Fruit fly (Drosophila melanogaster) whole organism, embryonic: ENCODE results near the gene Rcd2.
A peak's percentile ranks its signal among the peaks of the same experiment; 100 is the strongest.

Source experiments
- Asciz ChIP-seq: fragments of 200-800 bp; sonication (Bioruptor generic); optimal IDR thresholded peaks from 2 replicates; lab custom pipeline; 2017; ENCODE audit warnings: missing biosample characterization, mild to moderate bottlenecking, missing genetic modification characterization, missing genetic modification reagents
- Atf6 ChIP-seq: fragments of 200-800 bp; sonication (Bioruptor generic); IDR thresholded peaks from 2 replicates; pipeline ENCODE4 v1.3.6; 2022; ENCODE audit warnings: missing biosample characterization, missing genetic modification characterization
- B-H2 ChIP-seq: fragments of 200-800 bp; sonication (Bioruptor generic); optimal IDR thresholded peaks from 2 replicates; lab custom pipeline; 2018; ENCODE audit warnings: missing biosample characterization, mild to moderate bottlenecking, missing genetic modification characterization
- Blimp-1 ChIP-seq: fragments of 200-800 bp; sonication (Bioruptor generic); optimal IDR thresholded peaks from 3 replicates; lab custom pipeline; 2018; ENCODE audit warnings: missing biosample characterization, missing genetic modification characterization, mild to moderate bottlenecking, moderate library complexity, missing genetic modification reagents
- CG10654 ChIP-seq: fragments of 200-800 bp; sonication (Bioruptor generic); optimal IDR thresholded peaks from 2 replicates; lab custom pipeline; 2016; ENCODE audit warnings: missing biosample characterization, missing genetic modification characterization
- CG12659 ChIP-seq: fragments of 200-800 bp; sonication (Bioruptor generic); optimal IDR thresholded peaks from 3 replicates; lab custom pipeline; 2017; ENCODE audit warnings: mild to moderate bottlenecking, missing biosample characterization, missing genetic modification reagents, missing genetic modification characterization
- CG13424 ChIP-seq: fragments of 200-800 bp; sonication (Bioruptor generic); optimal IDR thresholded peaks from 2 replicates; lab custom pipeline; 2019; ENCODE audit warnings: missing biosample characterization, mild to moderate bottlenecking, missing genetic modification characterization, moderate library complexity
- CG13894 ChIP-seq: fragments of 200-800 bp; sonication (Bioruptor generic); optimal IDR thresholded peaks from 3 replicates; lab custom pipeline; 2018; ENCODE audit warnings: missing biosample characterization, mild to moderate bottlenecking, missing genetic modification characterization, moderate library complexity
- CG14014 ChIP-seq: fragments of 200-800 bp; sonication (Bioruptor generic); IDR thresholded peaks from 2 replicates; pipeline ENCODE4 v1.3.6; 2022; ENCODE audit warnings: missing biosample characterization, missing genetic modification characterization
- CG15696 ChIP-seq: fragments of 200-800 bp; sonication (Bioruptor generic); optimal IDR thresholded peaks from 2 replicates; lab custom pipeline; 2019; ENCODE audit warnings: missing biosample characterization, mild to moderate bottlenecking, missing genetic modification characterization, moderate library complexity
- CG1603 ChIP-seq: fragments of 200-800 bp; sonication (Bioruptor generic); optimal IDR thresholded peaks from 2 replicates; lab custom pipeline; 2019; ENCODE audit warnings: missing biosample characterization, mild to moderate bottlenecking, missing genetic modification characterization, moderate library complexity
- CG17359 ChIP-seq: fragments of 200-800 bp; sonication (Bioruptor generic); optimal IDR thresholded peaks from 3 replicates; lab custom pipeline; 2018; ENCODE audit warnings: missing biosample characterization, mild to moderate bottlenecking, missing genetic modification characterization, moderate library complexity
- CG17385 ChIP-seq: fragments of 200-800 bp; sonication (Bioruptor generic); optimal IDR thresholded peaks from 3 replicates; lab custom pipeline; 2018; ENCODE audit warnings: missing biosample characterization, mild to moderate bottlenecking, missing genetic modification characterization
- CG17612 ChIP-seq: fragments of 200-800 bp; sonication (Bioruptor generic); IDR thresholded peaks from 2 replicates; pipeline ENCODE4 v1.3.6; 2022; ENCODE audit warnings: missing biosample characterization, missing genetic modification characterization
- CG18011 ChIP-seq: fragments of 200-800 bp; sonication (Bioruptor generic); optimal IDR thresholded peaks from 2 replicates; lab custom pipeline; 2017; ENCODE audit warnings: missing biosample characterization, missing genetic modification characterization, mild to moderate bottlenecking, moderate library complexity, missing genotype
- CG1832 ChIP-seq: fragments of 200-800 bp; sonication (Bioruptor generic); optimal IDR thresholded peaks from 2 replicates; lab custom pipeline; 2017; ENCODE audit warnings: missing biosample characterization, mild to moderate bottlenecking, missing genetic modification characterization, inconsistent platforms
- CG2678 ChIP-seq: fragments of 200-800 bp; sonication (Bioruptor generic); optimal IDR thresholded peaks from 3 replicates; lab custom pipeline; 2019; ENCODE audit warnings: missing biosample characterization, mild to moderate bottlenecking, missing genetic modification characterization, moderate library complexity
- CG30403 ChIP-seq: fragments of 200-800 bp; sonication (Bioruptor generic); optimal IDR thresholded peaks from 3 replicates; lab custom pipeline; 2016; ENCODE audit warnings: missing biosample characterization, missing genetic modification characterization
- CG32767 ChIP-seq: fragments of 200-800 bp; sonication (Bioruptor generic); IDR thresholded peaks from 2 replicates; pipeline ENCODE4 v1.3.6; 2022; ENCODE audit warnings: missing biosample characterization, missing genetic modification characterization
- CG33213 ChIP-seq: fragments of 200-800 bp; sonication (Bioruptor generic); optimal IDR thresholded peaks from 3 replicates; lab custom pipeline; 2016; ENCODE audit warnings: missing biosample characterization, missing genetic modification characterization
- CG3838 ChIP-seq: fragments of 200-800 bp; sonication (Bioruptor generic); optimal IDR thresholded peaks from 3 replicates; lab custom pipeline; 2016; ENCODE audit warnings: missing biosample characterization, missing genetic modification characterization
- CG3995 ChIP-seq: fragments of 200-800 bp; sonication (Bioruptor generic); optimal IDR thresholded peaks from 3 replicates; lab custom pipeline; 2016; ENCODE audit warnings: missing biosample characterization, missing genetic modification characterization
- CG42726 ChIP-seq: fragments of 200-800 bp; sonication (Bioruptor generic); IDR thresholded peaks from 2 replicates; pipeline ENCODE4 v1.3.6; 2022; ENCODE audit warnings: missing biosample characterization, missing genetic modification characterization; ENCODE audit not compliant: partially characterized antibody
- CG4282 ChIP-seq: fragments of 200-800 bp; sonication (Bioruptor generic); optimal IDR thresholded peaks from 2 replicates; lab custom pipeline; 2016; ENCODE audit warnings: missing biosample characterization, missing genetic modification characterization
- CG4328 ChIP-seq: fragments of 200-800 bp; sonication (Bioruptor generic); optimal IDR thresholded peaks from 3 replicates; lab custom pipeline; 2017; ENCODE audit warnings: missing biosample characterization, missing genetic modification reagents, missing genetic modification characterization
- CG43689 ChIP-seq: fragments of 200-800 bp; sonication (Bioruptor generic); IDR thresholded peaks from 2 replicates; pipeline ENCODE4 v1.3.6; 2022; ENCODE audit warnings: missing biosample characterization, missing genetic modification characterization
- CG6175 ChIP-seq: fragments of 200-800 bp; sonication (Bioruptor generic); IDR thresholded peaks from 3 replicates; pipeline ENCODE4 v1.3.6; 2022; ENCODE audit warnings: missing biosample characterization, missing genetic modification characterization
- CG7372 ChIP-seq: fragments of 200-800 bp; sonication (Bioruptor generic); IDR thresholded peaks from 2 replicates; pipeline ENCODE4 v1.3.6; 2022; ENCODE audit warnings: missing biosample characterization, missing genetic modification characterization
- CHES-1-like ChIP-seq: fragments of 200-800 bp; sonication (Bioruptor generic); optimal IDR thresholded peaks from 2 replicates; lab custom pipeline; 2016; ENCODE audit warnings: missing biosample characterization, missing genetic modification characterization
- CTCF ChIP-seq: fragments of 200-800 bp; sonication (Bioruptor generic); optimal IDR thresholded peaks from 2 replicates; lab custom pipeline; 2017; ENCODE audit warnings: missing biosample characterization, mild to moderate bottlenecking, missing genetic modification characterization, moderate library complexity
- Drgx ChIP-seq: fragments of 200-800 bp; sonication (Bioruptor generic); IDR thresholded peaks from 2 replicates; pipeline ENCODE4 v1.3.6; 2022; ENCODE audit warnings: missing biosample characterization, missing genetic modification characterization
- Eip74EF ChIP-seq, 2 experiments: fragments of 200-800 bp in 1 of 2; fragments of >200 bp in 1 of 2; sonication (Bioruptor generic) in 1 of 2; optimal IDR thresholded peaks; 2 replicates each; lab custom pipeline; 2017 to 2019; ENCODE audit warnings: missing biosample characterization in 2 of 2, missing genetic modification characterization in 2 of 2, mild to moderate bottlenecking in 1 of 2, moderate library complexity in 1 of 2
- Fer2 ChIP-seq: fragments of 200-800 bp; sonication (Bioruptor generic); optimal IDR thresholded peaks from 2 replicates; lab custom pipeline; 2018; ENCODE audit warnings: missing biosample characterization, mild to moderate bottlenecking, missing genetic modification characterization, moderate library complexity
- Hmx ChIP-seq: fragments of 200-800 bp; sonication (Bioruptor generic); optimal IDR thresholded peaks from 2 replicates; lab custom pipeline; 2016; ENCODE audit warnings: missing biosample characterization, missing genetic modification characterization
- Neu2 ChIP-seq: fragments of 200-800 bp; sonication (Bioruptor generic); optimal IDR thresholded peaks from 3 replicates; lab custom pipeline; 2016; ENCODE audit warnings: missing biosample characterization, missing genetic modification characterization, borderline replicate concordance
- chn ChIP-seq: fragments of 200-800 bp; sonication (Bioruptor generic); optimal IDR thresholded peaks from 2 replicates; lab custom pipeline; 2016; ENCODE audit warnings: missing biosample characterization, missing genetic modification characterization
- crc ChIP-seq: fragments of 200-800 bp; sonication (Bioruptor generic); optimal IDR thresholded peaks from 2 replicates; lab custom pipeline; 2016; ENCODE audit warnings: missing biosample characterization, missing genetic modification characterization
- disco-r ChIP-seq: fragments of 200-800 bp; sonication (Bioruptor generic); optimal IDR thresholded peaks from 2 replicates; lab custom pipeline; 2016; ENCODE audit warnings: missing biosample characterization, missing genetic modification characterization
- dysf ChIP-seq: fragments of 200-800 bp; sonication (Bioruptor generic); IDR thresholded peaks from 3 replicates; pipeline ENCODE4 v1.3.6; 2022; ENCODE audit warnings: missing biosample characterization, missing genetic modification characterization
- ftz-f1 ChIP-seq: fragments of 200-800 bp; sonication (Bioruptor generic); optimal IDR thresholded peaks from 2 replicates; lab custom pipeline; 2016; ENCODE audit warnings: missing biosample characterization, missing genetic modification characterization
- gfzf ChIP-seq: fragments of 200-800 bp; sonication (Bioruptor generic); optimal IDR thresholded peaks from 2 replicates; lab custom pipeline; 2016; ENCODE audit warnings: missing biosample characterization, mild to moderate bottlenecking, missing genetic modification characterization, moderate library complexity
- hb ChIP-seq: fragments of 200-800 bp; sonication (Bioruptor generic); IDR thresholded peaks from 3 replicates; pipeline ENCODE4 v1.3.6; 2022; ENCODE audit warnings: missing biosample characterization, missing genetic modification characterization; ENCODE audit not compliant: partially characterized antibody
- hbn ChIP-seq: fragments of 200-800 bp; sonication (Bioruptor generic); IDR thresholded peaks from 2 replicates; pipeline ENCODE4 v1.3.6; 2022; ENCODE audit warnings: missing biosample characterization, missing genetic modification characterization; ENCODE audit not compliant: partially characterized antibody
- jumu ChIP-seq: fragments of 200-800 bp; sonication (Bioruptor generic); optimal IDR thresholded peaks from 3 replicates; lab custom pipeline; 2016; ENCODE audit warnings: missing biosample characterization, missing genetic modification characterization
- kay ChIP-seq: fragments of 200-800 bp; sonication (Bioruptor generic); optimal IDR thresholded peaks from 2 replicates; lab custom pipeline; 2016; ENCODE audit warnings: missing biosample characterization, missing genetic modification characterization
- pb ChIP-seq: fragments of 200-800 bp; sonication (Bioruptor generic); optimal IDR thresholded peaks from 3 replicates; lab custom pipeline; 2016; ENCODE audit warnings: missing biosample characterization, missing genetic modification characterization
- row ChIP-seq: fragments of 200-800 bp; sonication (Bioruptor generic); IDR thresholded peaks from 3 replicates; pipeline ENCODE4 v1.3.6; 2022; ENCODE audit warnings: missing biosample characterization, missing genetic modification characterization
- tgo ChIP-seq: fragments of 200-800 bp; sonication (Bioruptor generic); IDR thresholded peaks from 3 replicates; pipeline ENCODE4 v1.3.6; 2022; ENCODE audit warnings: missing biosample characterization, missing genetic modification characterization
- yki ChIP-seq: fragments of >200 bp; optimal IDR thresholded peaks from 3 replicates; lab custom pipeline; 2018

Rcd2 gene

dm6 chr3L:20509121-20509934 is 30.9 kb downstream of the Rcd2 start (continued):
- TF ChIP-seq chn (peak; percentile 35), CG7372 (peak; percentile 53; the same call in 1 of the 2 replicates), kay (no peak), pb (GFP tag; lab: Kevin White, UChicago) (peak; percentile 20), row (GFP tag; lab: Robert Waterston, UW) (peak; percentile 91), CG1603 (tag; lab: Kevin White, UChicago) (no peak), hb (GFP tag; lab: Robert Waterston, UW) (no peak), CG18011 (peak; percentile 31), dysf (GFP tag; lab: Robert Waterston, UW) (peak; percentile 71), CG33213 (GFP tag; lab: Kevin White, UChicago) (peak; percentile 44), CG2678 (tag; lab: Kevin White, UChicago) (peak; percentile 92), CHES-1-like (GFP tag; lab: Kevin White, UChicago) (peak; percentile 77), CG3838 (peak; percentile 34), yki (lab: Kevin White, UChicago) (no peak), CG42726 (no peak), CG6175 (GFP tag; lab: Robert Waterston, UW) (no peak), CG17612 (GFP tag; lab: Robert Waterston, UW) (no peak), gfzf (no peak), ftz-f1 (GFP tag; lab: Kevin White, UChicago) (no peak), CG14014 (GFP tag; lab: Robert Waterston, UW) (no peak), tgo (peak; percentile 54; the same call in 1 of the 3 replicates), Atf6 (GFP tag; lab: Robert Waterston, UW) (peak; percentile 53), CG3995 (GFP tag; lab: Kevin White, UChicago) (peak; percentile 41), Asciz (GFP tag; lab: Kevin White, UChicago) (peak; percentile 85), Hmx (GFP tag; lab: Kevin White, UChicago) (peak; percentile 78), CG30403 (GFP tag; lab: Kevin White, UChicago) (peak; percentile 88), Fer2 (tag; lab: Kevin White, UChicago) (peak; percentile 60), CG10654 (GFP tag; lab: Kevin White, UChicago) (peak; percentile 40), CG4328 (GFP tag; lab: Kevin White, UChicago) (peak; percentile 67), CG12659 (GFP tag; lab: Kevin White, UChicago) (peak; percentile 86), CG15696 (peak; percentile 62), CTCF (GFP tag; lab: Kevin White, UChicago) (no peak), crc (GFP tag; lab: Kevin White, UChicago) (peak; percentile 47), hbn (GFP tag; lab: Robert Waterston, UW) (no peak), CG43689 (GFP tag; lab: Robert Waterston, UW) (no peak), CG1832 (GFP tag; lab: Kevin White, UChicago) (no peak), CG13894 (tag; lab: Kevin White, UChicago) (peak; percentile 55), Neu2 (GFP tag; lab: Kevin White, UChicago) (no peak), CG13424 (tag; lab: Kevin White, UChicago) (peak; percentile 85), jumu (GFP tag; lab: Kevin White, UChicago) (peak; percentile 37), disco-r (GFP tag; lab: Kevin White, UChicago) (peak; percentile 55), CG17359 (tag; lab: Kevin White, UChicago) (peak; percentile 70), Drgx (GFP tag; lab: Robert Waterston, UW) (peak; percentile 41; the same call in 1 of the 2 replicates), CG32767 (peak; percentile 60; the same call in 1 of the 2 replicates), Eip74EF (GFP tag; optimal IDR thresholded peaks at IDR 0.05; lab: Kevin White, UChicago) (peak in 1 of 2 experiments; percentile 73), CG17385 (GFP tag; lab: Kevin White, UChicago) (peak; percentile 81), B-H2 (GFP tag; lab: Kevin White, UChicago) (peak; percentile 59), Blimp-1 (GFP tag; lab: Kevin White, UChicago) (peak; percentile 65), CG4282 (GFP tag; lab: Kevin White, UChicago) (peak; percentile 10)
